Fruit fly (Drosophila melanogaster): Measurements from ENCODE around the gene Trx2.

Gene Trx2

dm6 chr2L:9576269-9576933, 36.6 kb upstream of the Trx2 start, which contains the start of gene Mtpalpha (continued):
- TF ChIP-seq CG18262 (tag; optimal IDR thresholded peaks at IDR 0.05) (no peak), CG8359 (GFP tag; optimal IDR thresholded peaks at IDR 0.05; ENCODE audit: borderline replicate concordance) (no peak), CG1647 (GFP tag; optimal IDR thresholded peaks at IDR 0.05) (no peak), mam (GFP tag; optimal IDR thresholded peaks at IDR 0.05) (peak; percentile 44), kah (GFP tag; optimal IDR thresholded peaks at IDR 0.05) (peak; percentile 88), CG7987 (GFP tag; optimal IDR thresholded peaks at IDR 0.05) (peak; percentile 38), ap (GFP tag; IDR thresholded peaks at IDR 0.05) (no peak), Max (GFP tag; optimal IDR thresholded peaks at IDR 0.05) (peak; percentile 26), exex (tag; optimal IDR thresholded peaks at IDR 0.05) (no peak), lola (GFP tag; optimal IDR thresholded peaks at IDR 0.05) (no peak), ato (GFP tag; IDR thresholded peaks at IDR 0.05; ENCODE audit: partially characterized antibody) (no peak), Atf-2 (GFP tag; optimal IDR thresholded peaks at IDR 0.05) (no peak), CG8290 (GFP tag; optimal IDR thresholded peaks at IDR 0.05) (peak; percentile 96), CG8290 (tag; optimal IDR thresholded peaks at IDR 0.05) (no peak), Asciz (GFP tag; optimal IDR thresholded peaks at IDR 0.05) (no peak), CG3407 (GFP tag; optimal IDR thresholded peaks at IDR 0.05) (no peak), Sry-δ (GFP tag; optimal IDR thresholded peaks at IDR 0.05) (peak; percentile 43), HmgD (GFP tag; optimal IDR thresholded peaks at IDR 0.05) (peak; percentile 20), pros (GFP tag; optimal IDR thresholded peaks at IDR 0.05) (no peak), gsb-n (tag; optimal IDR thresholded peaks at IDR 0.05) (no peak), CG11093 (GFP tag; IDR thresholded peaks at IDR 0.05) (no peak), CG7271 (tag; optimal IDR thresholded peaks at IDR 0.05) (no peak), CG6791 (GFP tag; IDR thresholded peaks at IDR 0.05; ENCODE audit: partially characterized antibody) (peak; percentile 63; the same call in 2 of the 3 replicates), CG3838 (GFP tag; optimal IDR thresholded peaks at IDR 0.05) (peak; percentile 84), CG14860 (GFP tag; IDR thresholded peaks at IDR 0.05; ENCODE audit: partially characterized antibody) (no peak), CG2712 (tag; optimal IDR thresholded peaks at IDR 0.05) (no peak), sima (GFP tag; optimal IDR thresholded peaks at IDR 0.05) (no peak), Dp (GFP tag; optimal IDR thresholded peaks at IDR 0.05) (peak; percentile 51), Dek (tag; optimal IDR thresholded peaks at IDR 0.05) (peak; percentile 65), Ssrp (tag; optimal IDR thresholded peaks at IDR 0.05) (no peak), ken (GFP tag; IDR thresholded peaks at IDR 0.05) (peak; percentile 52; the same call in 2 of the 3 replicates), MBD-R2 (GFP tag; IDR thresholded peaks at IDR 0.05) (peak; percentile 72), btn (GFP tag; optimal IDR thresholded peaks at IDR 0.05) (no peak), al (GFP tag; IDR thresholded peaks at IDR 0.05) (no peak), CG4820 (GFP tag; optimal IDR thresholded peaks at IDR 0.05) (no peak), Sin3A (optimal IDR thresholded peaks at IDR 0.05) (no peak), Optix (GFP tag; IDR thresholded peaks at IDR 0.05) (no peak), zen (tag; optimal IDR thresholded peaks at IDR 0.05) (no peak), sug (tag; optimal IDR thresholded peaks at IDR 0.05) (peak; percentile 32), Taf1 (GFP tag; IDR thresholded peaks at IDR 0.05) (no peak), knrl (GFP tag; IDR thresholded peaks at IDR 0.05; ENCODE audit: partially characterized antibody) (peak; percentile 44; the same call in 1 of the 3 replicates), org-1 (GFP tag; optimal IDR thresholded peaks at IDR 0.05) (no peak), seq (GFP tag; IDR thresholded peaks at IDR 0.05) (no peak), Fer1 (GFP tag; optimal IDR thresholded peaks at IDR 0.05) (peak; percentile 24), MTF-1 (GFP tag; optimal IDR thresholded peaks at IDR 0.05; ENCODE audit: borderline replicate concordance) (no peak), cas (GFP tag; IDR thresholded peaks at IDR 0.05) (no peak), ash1 (GFP tag; optimal IDR thresholded peaks at IDR 0.05) (no peak), CG15269 (tag; optimal IDR thresholded peaks at IDR 0.05) (peak; percentile 20), nerfin-1 (tag; optimal IDR thresholded peaks at IDR 0.05) (peak; percentile 16), HLH4C (GFP tag; IDR thresholded peaks at IDR 0.05; ENCODE audit: partially characterized antibody) (no peak)
